Worm (Caenorhabditis elegans) whole organism, young adult: ENCODE results near the gene C14C10.1.

ENCODE experiments used
- B0019.2 ChIP-seq: fragments of 200-800 bp; sonication (Bioruptor generic); conservative IDR thresholded peaks from 2 replicates; pipeline ENCODE4 v1.3.6; 2022; ENCODE audit warnings: missing genetic modification reagents, missing genetic modification characterization, missing compliant biosample characterization
- B0261.1 ChIP-seq: sonication (generic microtip); optimal IDR thresholded peaks from 2 replicates; lab custom pipeline; 2016; ENCODE audit warnings: mild to moderate bottlenecking, missing genetic modification characterization, moderate library complexity, missing compliant biosample characterization
- C06A6.2 ChIP-seq: fragments of 200-800 bp; sonication (Bioruptor generic); conservative IDR thresholded peaks from 2 replicates; pipeline ENCODE4 v1.3.6; 2022; ENCODE audit warnings: missing genetic modification characterization, missing compliant biosample characterization
- D2030.7 ChIP-seq: fragments of 200-800 bp; sonication (Bioruptor generic); IDR thresholded peaks from 2 replicates; pipeline ENCODE4 v1.3.6; 2022; ENCODE audit warnings: missing genetic modification reagents, missing genetic modification characterization, missing compliant biosample characterization
- F10E7.11 ChIP-seq: sonication (generic microtip); optimal IDR thresholded peaks from 2 replicates; lab custom pipeline; 2017; ENCODE audit warnings: mild to moderate bottlenecking, missing genetic modification characterization, moderate library complexity, missing compliant biosample characterization
- F33H1.4 ChIP-seq: fragments of 200-800 bp; sonication (Bioruptor generic); IDR thresholded peaks from 2 replicates; pipeline ENCODE4 v1.3.6; 2022; ENCODE audit warnings: missing genetic modification reagents, missing genetic modification characterization, missing compliant biosample characterization
- Y53F4B.3 ChIP-seq: fragments of 200-800 bp; sonication (Bioruptor generic); IDR thresholded peaks from 2 replicates; pipeline ENCODE4 v1.3.6; 2022; ENCODE audit warnings: missing genetic modification reagents, missing genetic modification characterization, missing compliant biosample characterization
- Y67H2A.10 ChIP-seq: fragments of 200-800 bp; sonication (Bioruptor generic); conservative IDR thresholded peaks from 2 replicates; pipeline ENCODE4 v1.3.6; 2022; ENCODE audit warnings: missing genetic modification reagents, missing genetic modification characterization, missing compliant biosample characterization
- aptf-3 ChIP-seq: fragments of 200-800 bp; sonication (Bioruptor generic); IDR thresholded peaks from 2 replicates; pipeline ENCODE4 v1.3.6; 2022; ENCODE audit warnings: missing genetic modification characterization, missing compliant biosample characterization
- ccch-3 ChIP-seq: fragments of 200-800 bp; sonication (Bioruptor generic); optimal IDR thresholded peaks from 2 replicates; lab custom pipeline; 2018; ENCODE audit warnings: mild to moderate bottlenecking, missing genetic modification characterization, missing compliant biosample characterization
- cebp-1 ChIP-seq, 2 experiments: fragments of 200-800 bp in 1 of 2; sonication (Bioruptor generic) in 1 of 2; sonication (generic microtip) in 1 of 2; IDR thresholded peaks in 1 of 2; optimal IDR thresholded peaks in 1 of 2; 2 replicates each; pipeline versions ENCODE4 v1.3.6 to Lab custom; 2017 to 2022; ENCODE audit warnings: missing compliant biosample characterization in 2 of 2, missing genetic modification characterization in 2 of 2, mild to moderate bottlenecking in 1 of 2, missing genetic modification reagents in 1 of 2, moderate library complexity in 1 of 2
- cebp-2 ChIP-seq: fragments of 200-800 bp; sonication (Bioruptor generic); IDR thresholded peaks from 2 replicates; pipeline ENCODE4 v1.3.6; 2022; ENCODE audit warnings: missing genetic modification characterization, missing compliant biosample characterization
- dox-1 ChIP-seq: fragments of 200-800 bp; sonication (Bioruptor generic); IDR thresholded peaks from 2 replicates; pipeline ENCODE4 v1.3.6; 2022; ENCODE audit warnings: missing genetic modification reagents, missing genetic modification characterization, missing compliant biosample characterization
- egrh-3 ChIP-seq: fragments of 200-800 bp; sonication (Bioruptor generic); IDR thresholded peaks from 2 replicates; pipeline ENCODE4 v1.3.6; 2022; ENCODE audit warnings: missing genetic modification reagents, missing genetic modification characterization, missing compliant biosample characterization
- ets-4 ChIP-seq: fragments of 200-800 bp; sonication (Bioruptor generic); optimal IDR thresholded peaks from 2 replicates; lab custom pipeline; 2018; ENCODE audit warnings: mild to moderate bottlenecking, missing genetic modification characterization, missing compliant biosample characterization
- him-1 ChIP-seq: sonication (generic microtip); optimal IDR thresholded peaks from 2 replicates; lab custom pipeline; 2016; ENCODE audit warnings: missing genotype, missing genetic modification reagents, missing genetic modification characterization, missing compliant biosample characterization
- hlh-26 ChIP-seq: fragments of 200-800 bp; sonication (Bioruptor generic); conservative IDR thresholded peaks from 2 replicates; pipeline ENCODE4 v1.3.6; 2022; ENCODE audit warnings: missing genetic modification reagents, missing genetic modification characterization, missing compliant biosample characterization
- lag-1 ChIP-seq: fragments of 200-800 bp; sonication (Bioruptor generic); IDR thresholded peaks from 2 replicates; pipeline ENCODE4 v1.3.6; 2022; ENCODE audit warnings: missing genetic modification reagents, missing genetic modification characterization, missing compliant biosample characterization
- let-607 ChIP-seq, 2 experiments: fragments of 200-800 bp in 1 of 2; sonication (Bioruptor generic) in 1 of 2; sonication (generic microtip) in 1 of 2; optimal IDR thresholded peaks; 2 replicates each; lab custom pipeline; 2016 to 2018; ENCODE audit warnings: mild to moderate bottlenecking in 2 of 2, missing compliant biosample characterization in 2 of 2, missing genetic modification characterization in 2 of 2, moderate library complexity in 2 of 2, missing genotype in 1 of 2
- lin-35 ChIP-seq, 3 experiments: fragments of 150-350 bp in 2 of 3; sonication (generic microtip) in 1 of 3; optimal IDR thresholded peaks; 2 replicates each; lab custom pipeline; 2014 to 2018; ENCODE audit warnings: missing biosample characterization in 3 of 3, missing genetic modification characterization in 3 of 3, missing genetic modification reagents in 3 of 3
- madf-10 ChIP-seq: sonication (generic microtip); optimal IDR thresholded peaks from 2 replicates; lab custom pipeline; 2016; ENCODE audit warnings: mild to moderate bottlenecking, missing genetic modification characterization, missing compliant biosample characterization
- mcd-1 ChIP-seq: fragments of 200-800 bp; sonication (Bioruptor generic); IDR thresholded peaks from 2 replicates; pipeline ENCODE4 v1.3.6; 2022; ENCODE audit warnings: missing genetic modification reagents, missing genetic modification characterization, missing compliant biosample characterization
- nhr-179 ChIP-seq: sonication (generic microtip); optimal IDR thresholded peaks from 2 replicates; lab custom pipeline; 2016; ENCODE audit warnings: mild to moderate bottlenecking, missing genetic modification characterization, missing compliant biosample characterization
- pha-4 ChIP-seq: fragments of 150-350 bp; sonication (generic microtip); optimal IDR thresholded peaks from 2 replicates; lab custom pipeline; 2014; ENCODE audit warnings: missing biosample characterization, missing genetic modification reagents, missing genetic modification characterization
- repo-1 ChIP-seq: sonication (generic microtip); optimal IDR thresholded peaks from 2 replicates; lab custom pipeline; 2017; ENCODE audit warnings: mild to moderate bottlenecking, missing genetic modification characterization, missing compliant biosample characterization
- rpc-1 ChIP-seq, 2 experiments: fragments of 150-350 bp in 1 of 2; sonication (generic microtip) in 1 of 2; optimal IDR thresholded peaks; 2 replicates each; lab custom pipeline; 2014 to 2018; ENCODE audit warnings: missing biosample characterization in 1 of 2, missing genetic modification characterization in 1 of 2, missing genetic modification reagents in 1 of 2, missing genotype in 1 of 2
- sea-2 ChIP-seq: fragments of 200-800 bp; sonication (Bioruptor generic); IDR thresholded peaks from 2 replicates; pipeline ENCODE4 v1.3.6; 2022; ENCODE audit warnings: missing genetic modification characterization, missing compliant biosample characterization
- tbp1 ChIP-seq: fragments of 200-800 bp; sonication (Bioruptor generic); optimal IDR thresholded peaks from 2 replicates; lab custom pipeline; 2018; ENCODE audit warnings: mild to moderate bottlenecking, missing genetic modification characterization, missing compliant biosample characterization
- tbx-9 ChIP-seq: sonication (generic microtip); optimal IDR thresholded peaks from 2 replicates; lab custom pipeline; 2016; ENCODE audit warnings: borderline replicate concordance, missing genetic modification characterization, inconsistent platforms, missing compliant biosample characterization
- tlf-1 ChIP-seq: fragments of 200-800 bp; sonication (Bioruptor generic); optimal IDR thresholded peaks from 2 replicates; lab custom pipeline; 2018; ENCODE audit warnings: mild to moderate bottlenecking, missing genetic modification characterization, missing compliant biosample characterization
- unc-130 ChIP-seq: sonication (generic microtip); optimal IDR thresholded peaks from 2 replicates; lab custom pipeline; 2016; ENCODE audit warnings: missing genetic modification reagents, missing genetic modification characterization, missing compliant biosample characterization
- ztf-28 ChIP-seq: fragments of 200-800 bp; sonication (Bioruptor generic); IDR thresholded peaks from 2 replicates; pipeline ENCODE4 v1.3.6; 2022; ENCODE audit warnings: missing genetic modification reagents, missing genetic modification characterization, missing compliant biosample characterization

The C14C10.1 gene

DNA sequence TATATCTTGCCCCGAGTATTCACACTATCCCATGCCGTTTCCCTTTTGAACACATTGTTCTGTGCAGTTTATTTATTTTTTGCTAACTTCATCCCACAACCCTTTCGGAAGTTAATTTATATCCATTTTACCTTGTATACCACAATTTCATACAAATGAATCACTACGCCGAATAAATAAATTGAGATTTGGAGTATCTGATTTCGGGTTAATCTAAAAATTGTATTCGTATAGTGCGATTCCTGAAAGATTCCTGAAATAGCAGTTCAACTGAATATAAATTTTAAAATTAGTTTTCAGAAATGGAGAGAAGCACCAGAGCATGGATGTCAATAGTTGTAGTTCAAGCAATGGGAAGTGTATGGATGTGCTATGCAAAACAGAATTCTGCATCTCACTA, 19.0 kb downstream of the C14C10.1 start, which contains the start of gene erg-28:
TSS of gene erg-28 (plus strand) at position 301 of the 400 bp plus-strand sequence.
- TF ChIP-seq him-1 (tag; lab: Kevin White, UChicago) (peak; percentile 29), tbp1 (GFP tag; lab: Kevin White, UChicago) (no peak)
- TF ChIP-seq, all 124 proteins: peak for 1

DNA sequence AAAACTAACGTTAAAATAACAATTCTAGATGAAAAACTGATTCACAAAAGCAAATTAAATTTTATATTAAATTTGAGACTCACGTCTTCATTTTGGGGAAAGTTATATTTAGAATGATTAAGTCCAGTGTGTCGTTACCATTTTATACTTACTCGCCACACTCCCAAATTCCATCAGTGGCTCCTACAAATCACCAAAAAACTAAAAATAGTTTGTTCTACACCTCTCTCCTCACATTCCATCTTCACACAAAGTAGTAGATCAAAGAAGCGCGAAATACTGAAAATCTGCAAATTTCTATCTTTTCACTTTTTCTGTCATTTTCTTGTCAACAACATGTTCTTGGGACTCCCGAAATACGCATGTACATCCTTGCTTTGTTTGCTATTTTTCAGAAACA, 20.7 kb downstream of the C14C10.1 start, which contains the start of gene ZC116.5:
TSS of gene ZC116.5 (minus strand) at position 101 of the 400 bp plus-strand sequence.
- no peak for TF ChIP-seq D2030.7 (GFP tag; lab: Robert Waterston, UW)
- TF ChIP-seq hlh-26, result no peak
- TF ChIP-seq ets-4 (GFP tag; lab: Kevin White, UChicago), result no peak
- TF ChIP-seq C06A6.2 (GFP tag; lab: Robert Waterston, UW), result no peak
- no peak for TF ChIP-seq madf-10 (tag; lab: Kevin White, UChicago)

DNA sequence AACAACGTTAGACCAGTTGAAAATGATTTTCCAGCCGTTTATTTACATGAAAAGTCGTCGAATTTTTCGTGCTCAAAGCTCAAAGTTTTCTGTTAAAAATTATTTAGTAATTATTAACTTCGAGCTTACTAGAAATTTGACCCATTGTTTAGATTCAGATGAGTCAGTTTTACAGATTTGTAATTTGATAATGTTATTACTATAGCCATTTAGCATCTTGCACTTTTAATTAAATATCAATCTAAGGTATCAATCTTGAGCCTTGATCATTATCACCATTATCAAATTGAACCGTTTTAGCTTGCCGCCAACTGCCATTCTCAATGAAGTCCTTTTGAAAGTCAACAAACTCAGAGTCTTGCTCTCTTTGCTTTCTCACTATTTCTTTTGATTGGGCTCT, 21.4 kb downstream of the C14C10.1 start, which contains the start of gene ZC116.1:
TSS of gene ZC116.1 (plus strand) at position 301 of the 400 bp plus-strand sequence.
- TF ChIP-seq unc-130 (GFP tag; lab: Kevin White, UChicago) (no peak), aptf-3 (GFP tag; lab: Robert Waterston, UW) (no peak), cebp-1 (GFP tag; IDR thresholded peaks at IDR 0.05; lab: Robert Waterston, UW) (no peak), cebp-1 (tag; optimal IDR thresholded peaks at IDR 0.05; lab: Kevin White, UChicago) (no peak), F10E7.11 (tag; lab: Kevin White, UChicago) (no peak), repo-1 (tag; lab: Kevin White, UChicago) (no peak), pha-4 (tag; lab: Kevin White, UChicago) (no peak), egrh-3 (no peak), F33H1.4 (GFP tag; lab: Robert Waterston, UW) (no peak), nhr-179 (tag; lab: Kevin White, UChicago) (no peak), hlh-26 (no peak), lag-1 (no peak), dox-1 (GFP tag; lab: Robert Waterston, UW) (no peak)

DNA sequence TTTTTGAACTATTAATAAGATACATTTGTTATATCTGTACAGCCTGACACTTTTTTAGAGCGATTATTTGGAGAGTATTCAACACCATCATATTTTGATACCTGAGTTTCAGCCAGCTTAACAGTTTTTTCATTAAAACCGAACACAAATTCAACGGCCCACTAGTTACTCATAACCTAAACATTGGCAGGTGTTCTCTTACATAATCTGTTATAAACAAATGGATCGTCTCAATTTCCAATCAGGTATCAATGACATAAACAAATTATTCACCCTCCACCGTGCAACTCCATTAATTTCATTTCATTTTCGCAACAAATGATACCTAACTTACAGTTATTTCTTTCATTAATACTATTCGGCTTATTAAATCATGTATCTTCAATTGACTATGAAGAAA, 22.9 kb downstream of the C14C10.1 start, which contains the start of gene cubn-1:
TSS of gene cubn-1 (plus strand) at position 301 of the 400 bp plus-strand sequence.
- no peak for TF ChIP-seq ccch-3 (GFP tag; lab: Kevin White, UChicago)
- no peak for TF ChIP-seq B0261.1
- TF ChIP-seq sea-2 (GFP tag; lab: Robert Waterston, UW), result no peak
- TF ChIP-seq rpc-1 (optimal IDR thresholded peaks at IDR 0.05; lab: Kevin White, UChicago), result no peak
- TF ChIP-seq rpc-1 (tag; optimal IDR thresholded peaks at IDR 0.05; lab: Kevin White, UChicago), result no peak
- TF ChIP-seq Y53F4B.3 (GFP tag; lab: Robert Waterston, UW), result no peak
- no peak for TF ChIP-seq mcd-1 (GFP tag; lab: Robert Waterston, UW)

DNA sequence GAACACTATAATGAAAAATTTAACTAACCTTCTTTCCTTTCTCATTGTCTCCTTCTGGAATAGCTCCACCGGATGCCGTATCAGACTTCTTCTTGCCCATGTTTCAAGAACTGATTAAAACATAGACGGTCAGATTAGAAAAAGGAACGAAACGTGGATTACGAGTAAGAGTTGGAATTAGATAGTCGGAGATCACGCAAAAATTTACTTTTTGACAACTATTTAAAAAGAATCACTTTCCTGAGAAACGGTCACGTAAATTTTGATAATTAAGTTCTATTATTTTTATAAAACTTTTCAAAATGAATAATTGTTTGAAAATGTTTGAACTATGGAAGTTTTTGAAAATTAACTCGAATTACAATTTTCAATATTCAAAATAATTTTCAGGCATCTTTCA, 24.0 kb downstream of the C14C10.1 start, which contains the start of gene cyc-2.2:
TSS of gene cyc-2.2 (minus strand) at position 101 of the 400 bp plus-strand sequence.
- TF ChIP-seq tlf-1 (GFP tag; lab: Kevin White, UChicago) (no peak), cebp-2 (GFP tag; lab: Robert Waterston, UW) (no peak), ets-4 (GFP tag; lab: Kevin White, UChicago) (no peak), lin-35 (GFP tag; optimal IDR thresholded peaks at IDR 0.05; lab: Kevin White, UChicago) (no peak), egrh-3 (no peak), let-607 (tag; optimal IDR thresholded peaks at IDR 0.05; lab: Kevin White, UChicago) (no peak), Y67H2A.10 (no peak), tbx-9 (tag; lab: Kevin White, UChicago) (no peak), nhr-179 (tag; lab: Kevin White, UChicago) (no peak), ztf-28 (GFP tag; lab: Robert Waterston, UW) (no peak), pha-4 (tag; lab: Kevin White, UChicago) (no peak), B0019.2 (no peak)
